Worm (Caenorhabditis elegans) whole organism, midembryonic: ENCODE data around the gene cutl-28.

ENCODE experiments used
- T22C8.4 ChIP-seq: fragments of 200-800 bp; sonication (Bioruptor generic); IDR thresholded peaks from 2 replicates; pipeline ENCODE4 v1.3.6; 2022; ENCODE audit warnings: missing genetic modification characterization, missing compliant biosample characterization
- cog-1 ChIP-seq: sonication (generic microtip); optimal IDR thresholded peaks from 2 replicates; lab custom pipeline; 2016; ENCODE audit warnings: missing genetic modification characterization, missing compliant biosample characterization
- flt-1 ChIP-seq: fragments of 200-800 bp; sonication (Bioruptor generic); IDR thresholded peaks from 2 replicates; pipeline ENCODE4 v1.3.6; 2022; ENCODE audit warnings: missing genetic modification characterization, missing compliant biosample characterization
- klf-2 ChIP-seq: fragments of 200-800 bp; sonication (Bioruptor generic); conservative IDR thresholded peaks from 2 replicates; pipeline ENCODE4 v1.3.6; 2022; ENCODE audit warnings: missing genetic modification reagents, missing genetic modification characterization, missing compliant biosample characterization
- med-1 ChIP-seq: sonication (generic microtip); optimal IDR thresholded peaks from 2 replicates; lab custom pipeline; 2017; ENCODE audit warnings: missing genetic modification characterization, mild to moderate bottlenecking, missing compliant biosample characterization, antibody characterized with exemption, missing genetic modification reagents; ENCODE audit not compliant: insufficient read depth
- ref-1 ChIP-seq: fragments of 200-800 bp; sonication (Bioruptor generic); conservative IDR thresholded peaks from 2 replicates; pipeline ENCODE4 v1.3.6; 2022; ENCODE audit warnings: missing genetic modification reagents, missing genetic modification characterization, missing compliant biosample characterization
- tab-1 ChIP-seq: fragments of 200-800 bp; sonication (Bioruptor generic); IDR thresholded peaks from 2 replicates; pipeline ENCODE4 v1.3.6; 2022; ENCODE audit warnings: missing genetic modification characterization, missing compliant biosample characterization
- ztf-23 ChIP-seq: fragments of 200-800 bp; sonication (Bioruptor generic); IDR thresholded peaks from 2 replicates; pipeline ENCODE4 v1.3.6; 2022; ENCODE audit warnings: missing genetic modification reagents, missing genetic modification characterization, missing compliant biosample characterization
- ztf-29 ChIP-seq: fragments of 200-800 bp; sonication (Bioruptor generic); IDR thresholded peaks from 2 replicates; pipeline ENCODE4 v1.3.6; 2022; ENCODE audit warnings: missing genetic modification reagents, missing genetic modification characterization, missing compliant biosample characterization

cutl-28 gene

ce11 chrIV:684197-684596, at the start of gene cutl-28:
TSS of gene cutl-28 (plus strand) at chrIV:684497.
- no peak for TF ChIP-seq ztf-23 (GFP tag; lab: Robert Waterston, UW)
- TF ChIP-seq cog-1 (tag; lab: Kevin White, UChicago) = no peak
- TF ChIP-seq flt-1 = no peak
- TF ChIP-seq T22C8.4 (GFP tag; lab: Robert Waterston, UW) = no peak
- no peak for TF ChIP-seq klf-2 (GFP tag; lab: Robert Waterston, UW)
- TF ChIP-seq ztf-29 = no peak
- TF ChIP-seq med-1 (GFP tag; lab: Kevin White, UChicago) = no peak
- no peak for TF ChIP-seq tab-1 (GFP tag; lab: Robert Waterston, UW)
- no peak for TF ChIP-seq ref-1 (GFP tag; lab: Robert Waterston, UW)

- TF ChIP-seq ztf-23 (GFP tag; lab: Robert Waterston, UW) (no peak), klf-2 (GFP tag; lab: Robert Waterston, UW) (no peak), tab-1 (GFP tag; lab: Robert Waterston, UW) (no peak), med-1 (GFP tag; lab: Kevin White, UChicago) (no peak), T22C8.4 (GFP tag; lab: Robert Waterston, UW) (no peak), cog-1 (tag; lab: Kevin White, UChicago) (no peak), flt-1 (no peak), ztf-29 (no peak), ref-1 (GFP tag; lab: Robert Waterston, UW) (no peak)
Observed at ce11 chrIV:639167-639566, 45.1 kb upstream of the cutl-28 start.

- TF ChIP-seq ref-1 (GFP tag; lab: Robert Waterston, UW) = no peak
- TF ChIP-seq ztf-29 = no peak
- TF ChIP-seq T22C8.4 (GFP tag; lab: Robert Waterston, UW) = no peak
- no peak for TF ChIP-seq tab-1 (GFP tag; lab: Robert Waterston, UW)
- TF ChIP-seq klf-2 (GFP tag; lab: Robert Waterston, UW) = no peak
- TF ChIP-seq med-1 (GFP tag; lab: Kevin White, UChicago) = no peak
- TF ChIP-seq flt-1 = no peak
- no peak for TF ChIP-seq cog-1 (tag; lab: Kevin White, UChicago)
- TF ChIP-seq ztf-23 (GFP tag; lab: Robert Waterston, UW) = no peak
Observed at ce11 chrIV:643481-643880, 40.8 kb upstream of the cutl-28 start.

ce11 chrIV:648362-648761, 35.9 kb upstream of the cutl-28 start:
- no peak for TF ChIP-seq med-1 (GFP tag; lab: Kevin White, UChicago)
- no peak for TF ChIP-seq T22C8.4 (GFP tag; lab: Robert Waterston, UW)
- no peak for TF ChIP-seq cog-1 (tag; lab: Kevin White, UChicago)
- TF ChIP-seq ztf-29 = no peak
- TF ChIP-seq klf-2 (GFP tag; lab: Robert Waterston, UW) = no peak
- TF ChIP-seq ref-1 (GFP tag; lab: Robert Waterston, UW) = no peak

- TF ChIP-seq med-1 (GFP tag; lab: Kevin White, UChicago) (no peak), ztf-29 (no peak), cog-1 (tag; lab: Kevin White, UChicago) (no peak), flt-1 (no peak), tab-1 (GFP tag; lab: Robert Waterston, UW) (no peak), T22C8.4 (GFP tag; lab: Robert Waterston, UW) (no peak), ztf-23 (GFP tag; lab: Robert Waterston, UW) (no peak), klf-2 (GFP tag; lab: Robert Waterston, UW) (no peak), ref-1 (GFP tag; lab: Robert Waterston, UW) (no peak)
Observed at ce11 chrIV:649365-649764, 34.9 kb upstream of the cutl-28 start, which contains the start of gene K11H12.9. TSS of gene K11H12.9 (plus strand) at chrIV:649665.

ce11 chrIV:653138-653848, 31.0 kb upstream of the cutl-28 start, which contains the start of gene K11H12.1:
TSS of gene K11H12.1 (minus strand) at chrIV:653421.
- TF ChIP-seq T22C8.4 (GFP tag; lab: Robert Waterston, UW) (no peak), ztf-29 (no peak), med-1 (GFP tag; lab: Kevin White, UChicago) (no peak), flt-1 (no peak), ztf-23 (GFP tag; lab: Robert Waterston, UW) (no peak), tab-1 (GFP tag; lab: Robert Waterston, UW) (no peak), cog-1 (tag; lab: Kevin White, UChicago) (no peak), ref-1 (GFP tag; lab: Robert Waterston, UW) (no peak), klf-2 (GFP tag; lab: Robert Waterston, UW) (no peak)

ce11 chrIV:654526-655440, 29.5 kb upstream of the cutl-28 start, which contains the start of the genes rpl-15 and K11H12.8:
TSS of gene rpl-15 (minus strand) at chrIV:654576.
TSS of gene K11H12.8 (plus strand) at chrIV:655390.
- TF ChIP-seq cog-1 (tag; lab: Kevin White, UChicago) = peak; percentile 99
- peak; percentile 47 for TF ChIP-seq med-1 (GFP tag; lab: Kevin White, UChicago)
- peak; percentile 94 for TF ChIP-seq ztf-29
- TF ChIP-seq ref-1 (GFP tag; lab: Robert Waterston, UW) = peak; percentile 66
- peak; percentile 87 for TF ChIP-seq klf-2 (GFP tag; lab: Robert Waterston, UW)
- TF ChIP-seq tab-1 (GFP tag; lab: Robert Waterston, UW) = peak; percentile 87
- peak; percentile 98 for TF ChIP-seq ztf-23 (GFP tag; lab: Robert Waterston, UW)
- TF ChIP-seq flt-1 = peak; percentile 96
- peak; percentile 81 for TF ChIP-seq T22C8.4 (GFP tag; lab: Robert Waterston, UW)

ce11 chrIV:657046-657445, 27.3 kb upstream of the cutl-28 start:
- TF ChIP-seq cog-1 (tag; lab: Kevin White, UChicago) (no peak), tab-1 (GFP tag; lab: Robert Waterston, UW) (no peak), ref-1 (GFP tag; lab: Robert Waterston, UW) (no peak), klf-2 (GFP tag; lab: Robert Waterston, UW) (no peak), ztf-29 (no peak), med-1 (GFP tag; lab: Kevin White, UChicago) (no peak), flt-1 (no peak), ztf-23 (GFP tag; lab: Robert Waterston, UW) (no peak), T22C8.4 (GFP tag; lab: Robert Waterston, UW) (no peak)
